Worm (Caenorhabditis elegans): ENCODE data around the gene F38E9.6.

DNA sequence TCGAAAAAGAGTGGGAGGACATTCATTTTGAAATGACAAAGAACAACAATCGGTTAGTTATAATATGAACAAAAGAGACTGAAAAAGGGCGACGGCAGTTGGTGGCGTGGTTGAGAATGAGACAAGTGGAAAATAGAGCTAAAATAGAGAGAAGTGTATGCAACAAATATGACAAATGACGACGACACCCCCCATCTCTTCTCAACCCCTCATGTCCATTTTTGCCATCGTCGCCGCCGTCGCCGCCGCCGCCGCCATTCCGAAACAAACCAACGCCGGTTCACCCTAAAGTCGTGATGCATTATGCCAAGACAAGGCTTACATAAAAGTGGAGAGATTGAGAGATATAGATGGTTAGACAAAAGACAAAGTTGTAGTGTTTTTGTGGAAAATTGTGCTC lies 23.0 kb upstream of the F38E9.6 start:
- no peak for TF ChIP-seq blmp-1 (tag; optimal IDR thresholded peaks at IDR 0.05)
- no peak for TF ChIP-seq mls-2 (tag; optimal IDR thresholded peaks at IDR 0.05)
- TF ChIP-seq ceh-43 (GFP tag; optimal IDR thresholded peaks at IDR 0.05): no peak
- TF ChIP-seq drap-1 (GFP tag; optimal IDR thresholded peaks at IDR 0.05): no peak
- no peak for TF ChIP-seq ztf-11 (tag; optimal IDR thresholded peaks at IDR 0.05)
- TF ChIP-seq unc-62 (GFP tag; optimal IDR thresholded peaks at IDR 0.05): no peak
- no peak for TF ChIP-seq snpc-4 (tag; optimal IDR thresholded peaks at IDR 0.05)

Data from whole organism, mixed stage, embryonic.